Fruit fly (Drosophila melanogaster): ENCODE measurements around the gene CG6168.
A peak's percentile ranks its signal among the peaks of the same experiment; 100 is the strongest.

- TF ChIP-seq Eip75B (GFP tag; optimal IDR thresholded peaks at IDR 0.05) (no peak), Lpt (GFP tag; optimal IDR thresholded peaks at IDR 0.05) (peak; percentile 27), CG32006 (GFP tag; optimal IDR thresholded peaks at IDR 0.05) (no peak), dsx (GFP tag; optimal IDR thresholded peaks at IDR 0.05; ENCODE audit: poor library complexity, severe bottlenecking) (peak; percentile 3), cyc (GFP tag; optimal IDR thresholded peaks at IDR 0.05) (no peak)
Measured at dm6 chr3L:11323221-11323895, 1.8 kb upstream of the CG6168 start.
